Fruit fly (Drosophila melanogaster) whole organism, embryonic: Measurements from ENCODE around the gene CG13074.

Source experiments
- ATbp ChIP-seq: fragments of 200-800 bp; sonication (Bioruptor generic); optimal IDR thresholded peaks from 2 replicates; lab custom pipeline; 2017; ENCODE audit warnings: missing biosample characterization, mild to moderate bottlenecking, missing genetic modification characterization, missing genetic modification reagents
- Aef1 ChIP-seq: fragments of 200-800 bp; sonication (Bioruptor generic); IDR thresholded peaks from 3 replicates; pipeline ENCODE4 v1.3.6; 2022; ENCODE audit warnings: missing biosample characterization, missing genetic modification characterization
- CG10209 ChIP-seq: fragments of 200-800 bp; sonication (Bioruptor generic); optimal IDR thresholded peaks from 3 replicates; lab custom pipeline; 2017; ENCODE audit warnings: missing biosample characterization, mild to moderate bottlenecking, missing genetic modification characterization, missing genetic modification reagents
- CG10267 ChIP-seq: fragments of 200-800 bp; sonication (Bioruptor generic); optimal IDR thresholded peaks from 2 replicates; lab custom pipeline; 2018; ENCODE audit warnings: missing biosample characterization, mild to moderate bottlenecking, missing genetic modification characterization, moderate library complexity
- CG10366 ChIP-seq: fragments of 200-800 bp; sonication (Bioruptor generic); IDR thresholded peaks from 2 replicates; pipeline ENCODE4 v1.3.6; 2022; ENCODE audit warnings: missing biosample characterization, missing genetic modification characterization
- CG12769 ChIP-seq: fragments of 200-800 bp; sonication (Bioruptor generic); optimal IDR thresholded peaks from 2 replicates; lab custom pipeline; 2019; ENCODE audit warnings: missing biosample characterization, mild to moderate bottlenecking, missing genetic modification characterization, moderate library complexity
- CG15514 ChIP-seq: fragments of 200-800 bp; sonication (Bioruptor generic); optimal IDR thresholded peaks from 3 replicates; lab custom pipeline; 2017; ENCODE audit warnings: missing biosample characterization, missing genetic modification characterization, mild to moderate bottlenecking, moderate library complexity, missing genetic modification reagents
- CG17359 ChIP-seq: fragments of 200-800 bp; sonication (Bioruptor generic); optimal IDR thresholded peaks from 3 replicates; lab custom pipeline; 2018; ENCODE audit warnings: missing biosample characterization, mild to moderate bottlenecking, missing genetic modification characterization, moderate library complexity
- CG17568 ChIP-seq: fragments of 200-800 bp; sonication (Bioruptor generic); optimal IDR thresholded peaks from 2 replicates; lab custom pipeline; 2018; ENCODE audit warnings: missing biosample characterization, mild to moderate bottlenecking, missing genetic modification characterization, moderate library complexity
- CG17829 ChIP-seq: fragments of 200-800 bp; optimal IDR thresholded peaks from 2 replicates; lab custom pipeline; 2019; ENCODE audit warnings: missing biosample characterization, mild to moderate bottlenecking, missing genetic modification characterization, moderate library complexity
- CG1792 ChIP-seq: fragments of 200-800 bp; sonication (Bioruptor generic); optimal IDR thresholded peaks from 2 replicates; lab custom pipeline; 2016; ENCODE audit warnings: missing biosample characterization, missing genetic modification characterization
- CG18262 ChIP-seq: fragments of 200-800 bp; optimal IDR thresholded peaks from 3 replicates; lab custom pipeline; 2019; ENCODE audit warnings: missing biosample characterization, mild to moderate bottlenecking, missing genetic modification characterization, moderate library complexity
- CG30020 ChIP-seq: fragments of 200-800 bp; optimal IDR thresholded peaks from 2 replicates; lab custom pipeline; 2019; ENCODE audit warnings: missing biosample characterization, mild to moderate bottlenecking, missing genetic modification characterization, moderate library complexity
- CG31365 ChIP-seq: fragments of 200-800 bp; sonication (Bioruptor generic); optimal IDR thresholded peaks from 2 replicates; lab custom pipeline; 2018; ENCODE audit warnings: missing biosample characterization, mild to moderate bottlenecking, missing genetic modification characterization
- CG3407 ChIP-seq: fragments of 200-800 bp; sonication (Bioruptor generic); optimal IDR thresholded peaks from 2 replicates; lab custom pipeline; 2018; ENCODE audit warnings: missing biosample characterization, mild to moderate bottlenecking, missing genetic modification characterization
- CG4282 ChIP-seq: fragments of 200-800 bp; sonication (Bioruptor generic); optimal IDR thresholded peaks from 2 replicates; lab custom pipeline; 2016; ENCODE audit warnings: missing biosample characterization, missing genetic modification characterization
- CG4617 ChIP-seq: fragments of 200-800 bp; sonication (Bioruptor generic); optimal IDR thresholded peaks from 3 replicates; lab custom pipeline; 2016; ENCODE audit warnings: missing biosample characterization, missing genetic modification characterization, borderline replicate concordance
- CG5245 ChIP-seq: fragments of 200-800 bp; sonication (Bioruptor generic); optimal IDR thresholded peaks from 3 replicates; lab custom pipeline; 2016; ENCODE audit warnings: missing biosample characterization, missing genetic modification characterization
- CG6683 ChIP-seq: fragments of 200-800 bp; sonication (Bioruptor generic); optimal IDR thresholded peaks from 2 replicates; lab custom pipeline; 2017; ENCODE audit warnings: missing biosample characterization, mild to moderate bottlenecking, missing genetic modification characterization, missing genetic modification reagents
- CG6791 ChIP-seq: fragments of 200-800 bp; sonication (Bioruptor generic); IDR thresholded peaks from 3 replicates; pipeline ENCODE4 v1.3.6; 2022; ENCODE audit warnings: missing biosample characterization, missing genetic modification characterization; ENCODE audit not compliant: partially characterized antibody
- CG7556 ChIP-seq: fragments of 200-800 bp; sonication (Bioruptor generic); optimal IDR thresholded peaks from 2 replicates; lab custom pipeline; 2017; ENCODE audit warnings: missing biosample characterization, mild to moderate bottlenecking, missing genetic modification characterization
- CG8359 ChIP-seq: fragments of 200-800 bp; sonication (Bioruptor generic); optimal IDR thresholded peaks from 2 replicates; lab custom pipeline; 2017; ENCODE audit warnings: missing biosample characterization, mild to moderate bottlenecking, missing genetic modification characterization, borderline replicate concordance
- CG8765 ChIP-seq: fragments of 200-800 bp; sonication (Bioruptor generic); IDR thresholded peaks from 2 replicates; pipeline ENCODE4 v1.3.6; 2022; ENCODE audit warnings: missing biosample characterization, missing genetic modification characterization
- CG9609 ChIP-seq: fragments of 200-800 bp; sonication (Bioruptor generic); optimal IDR thresholded peaks from 3 replicates; lab custom pipeline; 2016; ENCODE audit warnings: missing biosample characterization, missing genetic modification characterization
- Dll ChIP-seq: fragments of 200-800 bp; sonication (Bioruptor generic); IDR thresholded peaks from 4 replicates; pipeline ENCODE4 v1.3.6; 2022; ENCODE audit warnings: missing biosample characterization, missing genetic modification characterization; ENCODE audit not compliant: partially characterized antibody
- Dref ChIP-seq: fragments of 200-800 bp; sonication (Bioruptor generic); IDR thresholded peaks from 2 replicates; pipeline ENCODE4 v1.3.6; 2022; ENCODE audit warnings: missing biosample characterization, missing genetic modification characterization
- E2f1 ChIP-seq: fragments of 200-800 bp; sonication (Bioruptor generic); IDR thresholded peaks from 2 replicates; pipeline ENCODE4 v1.3.6; 2022; ENCODE audit warnings: missing biosample characterization, missing genetic modification characterization
- H2.0 ChIP-seq: fragments of 200-800 bp; sonication (Bioruptor generic); IDR thresholded peaks from 2 replicates; pipeline ENCODE4 v1.3.6; 2022; ENCODE audit warnings: missing biosample characterization, missing genetic modification characterization
- HHEX ChIP-seq: fragments of 200-800 bp; sonication (Bioruptor generic); optimal IDR thresholded peaks from 3 replicates; lab custom pipeline; 2017; ENCODE audit warnings: missing biosample characterization, mild to moderate bottlenecking, missing genetic modification characterization, missing genetic modification reagents
- HLH4C ChIP-seq: fragments of 200-800 bp; sonication (Bioruptor generic); IDR thresholded peaks from 3 replicates; pipeline ENCODE4 v1.3.6; 2022; ENCODE audit warnings: missing biosample characterization, missing genetic modification characterization; ENCODE audit not compliant: partially characterized antibody
- HmgD ChIP-seq: fragments of 200-800 bp; sonication (Bioruptor generic); optimal IDR thresholded peaks from 3 replicates; lab custom pipeline; 2016; ENCODE audit warnings: missing biosample characterization, missing genetic modification characterization
- MBD-R2 ChIP-seq: fragments of 200-800 bp; sonication (Bioruptor generic); IDR thresholded peaks from 2 replicates; pipeline ENCODE4 v1.3.6; 2022; ENCODE audit warnings: missing biosample characterization, missing genetic modification characterization
- Ravus ChIP-seq: fragments of 200-800 bp; sonication (Bioruptor generic); IDR thresholded peaks from 2 replicates; pipeline ENCODE4 v1.3.6; 2022; ENCODE audit warnings: missing biosample characterization, missing genetic modification characterization
- Rx ChIP-seq: fragments of 200-800 bp; sonication (Bioruptor generic); IDR thresholded peaks from 2 replicates; pipeline ENCODE4 v1.3.6; 2022; ENCODE audit warnings: missing biosample characterization, missing genetic modification characterization
- Sox102F ChIP-seq: fragments of 200-800 bp; sonication (Bioruptor generic); optimal IDR thresholded peaks from 2 replicates; lab custom pipeline; 2018; ENCODE audit warnings: missing biosample characterization, mild to moderate bottlenecking, missing genetic modification characterization, moderate library complexity
- amos ChIP-seq: fragments of 200-800 bp; sonication (Bioruptor generic); IDR thresholded peaks from 2 replicates; pipeline ENCODE4 v1.3.6; 2022; ENCODE audit warnings: missing biosample characterization, missing genetic modification characterization; ENCODE audit not compliant: partially characterized antibody
- bowl ChIP-seq: fragments of 200-800 bp; sonication (Bioruptor generic); IDR thresholded peaks from 2 replicates; pipeline ENCODE4 v1.3.6; 2022; ENCODE audit warnings: missing biosample characterization, missing genetic modification characterization
- ci ChIP-seq: fragments of 200-800 bp; sonication (Bioruptor generic); IDR thresholded peaks from 3 replicates; pipeline ENCODE4 v1.3.6; 2022; ENCODE audit warnings: missing biosample characterization, missing genetic modification characterization
- dimm ChIP-seq: fragments of 200-800 bp; sonication (Bioruptor generic); IDR thresholded peaks from 2 replicates; pipeline ENCODE4 v1.3.6; 2022; ENCODE audit warnings: missing biosample characterization, missing genetic modification characterization
- fd96Cb ChIP-seq: fragments of 200-800 bp; sonication (Bioruptor generic); optimal IDR thresholded peaks from 2 replicates; lab custom pipeline; 2018; ENCODE audit warnings: missing biosample characterization, mild to moderate bottlenecking, missing genetic modification characterization, moderate library complexity
- gro ChIP-seq: fragments of 200-800 bp; sonication (Bioruptor generic); optimal IDR thresholded peaks from 2 replicates; lab custom pipeline; 2016; ENCODE audit warnings: missing biosample characterization, missing genetic modification characterization
- ken ChIP-seq: fragments of 200-800 bp; sonication (Bioruptor generic); IDR thresholded peaks from 3 replicates; pipeline ENCODE4 v1.3.6; 2022; ENCODE audit warnings: missing biosample characterization, missing genetic modification characterization
- nmo ChIP-seq: fragments of 200-800 bp; sonication (Bioruptor generic); optimal IDR thresholded peaks from 2 replicates; lab custom pipeline; 2018; ENCODE audit warnings: missing biosample characterization, mild to moderate bottlenecking, missing genetic modification characterization, moderate library complexity
- org-1 ChIP-seq: fragments of 200-800 bp; sonication (Bioruptor generic); optimal IDR thresholded peaks from 2 replicates; lab custom pipeline; 2017; ENCODE audit warnings: missing biosample characterization, missing genetic modification characterization
- pho ChIP-seq: fragments of 200-800 bp; sonication (Bioruptor generic); optimal IDR thresholded peaks from 2 replicates; lab custom pipeline; 2016; ENCODE audit warnings: missing biosample characterization, missing genetic modification characterization
- pita ChIP-seq: fragments of 200-800 bp; sonication (Bioruptor generic); optimal IDR thresholded peaks from 2 replicates; lab custom pipeline; 2017; ENCODE audit warnings: missing biosample characterization, mild to moderate bottlenecking, missing genetic modification characterization
- trem ChIP-seq: fragments of 200-800 bp; optimal IDR thresholded peaks from 3 replicates; lab custom pipeline; 2019; ENCODE audit warnings: missing biosample characterization, mild to moderate bottlenecking, missing genetic modification characterization, moderate library complexity
- twi ChIP-seq: fragments of 200-800 bp; optimal IDR thresholded peaks from 2 replicates; lab custom pipeline; 2019; ENCODE audit warnings: missing biosample characterization, mild to moderate bottlenecking, missing genetic modification characterization, moderate library complexity
- wdn ChIP-seq: fragments of 200-800 bp; sonication (Bioruptor generic); IDR thresholded peaks from 2 replicates; pipeline ENCODE4 v1.3.6; 2022; ENCODE audit warnings: missing biosample characterization, missing genetic modification characterization
- wor ChIP-seq: fragments of 200-800 bp; sonication (Bioruptor generic); IDR thresholded peaks from 2 replicates; pipeline ENCODE4 v1.3.6; 2022; ENCODE audit warnings: missing biosample characterization, missing genetic modification characterization

The CG13074 gene

dm6 chr3L:16045831-16046336 is 51.4 kb downstream of the CG13074 start (continued):
- TF ChIP-seq CG9609 (GFP tag; lab: Kevin White, UChicago) (peak; percentile 83), CG10267 (tag; lab: Kevin White, UChicago) (peak; percentile 90), CG12769 (tag; lab: Kevin White, UChicago) (peak; percentile 90), CG7556 (GFP tag; lab: Kevin White, UChicago) (peak; percentile 89), CG4617 (peak; percentile 57), CG30020 (tag; lab: Kevin White, UChicago) (peak; percentile 53), CG6791 (no peak), twi (tag; lab: Kevin White, UChicago) (peak; percentile 69), wdn (GFP tag; lab: Robert Waterston, UW) (peak; percentile 86), trem (tag; lab: Kevin White, UChicago) (peak; percentile 92), CG6683 (GFP tag; lab: Kevin White, UChicago) (peak; percentile 83), Sox102F (GFP tag; lab: Kevin White, UChicago) (peak; percentile 96), gro (GFP tag; lab: Kevin White, UChicago) (peak; percentile 93), E2f1 (GFP tag; lab: Robert Waterston, UW) (peak; percentile 94), CG8765 (GFP tag; lab: Robert Waterston, UW) (peak; percentile 74), CG10209 (GFP tag; lab: Kevin White, UChicago) (peak; percentile 91), HmgD (peak; percentile 53), CG31365 (peak; percentile 73), ci (GFP tag; lab: Robert Waterston, UW) (peak; percentile 97), CG10366 (GFP tag; lab: Robert Waterston, UW) (peak; percentile 89), org-1 (peak; percentile 87), CG3407 (peak; percentile 81), Ravus (peak; percentile 59), H2.0 (peak; percentile 86), Dref (GFP tag; lab: Robert Waterston, UW) (peak; percentile 32; the same call in 1 of the 2 replicates), HLH4C (GFP tag; lab: Robert Waterston, UW) (no peak), nmo (GFP tag; lab: Kevin White, UChicago) (peak; percentile 90), amos (GFP tag; lab: Robert Waterston, UW) (no peak), bowl (GFP tag; lab: Robert Waterston, UW) (peak; percentile 85; the same call in 1 of the 2 replicates), fd96Cb (tag; lab: Kevin White, UChicago) (peak; percentile 92), MBD-R2 (peak; percentile 78), Aef1 (peak; percentile 82), dimm (GFP tag; lab: Robert Waterston, UW) (peak; percentile 74), HHEX (GFP tag; lab: Kevin White, UChicago) (peak; percentile 92), pho (GFP tag; lab: Kevin White, UChicago) (peak; percentile 92), Dll (GFP tag; lab: Robert Waterston, UW) (no peak), Rx (GFP tag; lab: Robert Waterston, UW) (peak; percentile 83), CG5245 (GFP tag; lab: Kevin White, UChicago) (peak; percentile 63), pita (no peak), CG17568 (GFP tag; lab: Kevin White, UChicago) (peak; percentile 92), ken (GFP tag; lab: Robert Waterston, UW) (peak; percentile 85), wor (GFP tag; lab: Robert Waterston, UW) (peak; percentile 84), ATbp (GFP tag; lab: Kevin White, UChicago) (peak; percentile 89), CG17359 (tag; lab: Kevin White, UChicago) (peak; percentile 97), CG1792 (peak; percentile 89), CG17829 (tag; lab: Kevin White, UChicago) (peak; percentile 97), CG8359 (GFP tag; lab: Kevin White, UChicago) (peak; percentile 53), CG4282 (GFP tag; lab: Kevin White, UChicago) (peak; percentile 78), CG18262 (tag; lab: Kevin White, UChicago) (peak; percentile 95), CG15514 (GFP tag; lab: Kevin White, UChicago) (peak; percentile 81)
